Worm (Caenorhabditis elegans) whole organism, L2 larva: ENCODE measurements around the gene mdt-4.
"Not testable (repeated sequence)": the region's sequence is repeated elsewhere in the genome, so short reads cannot be mapped to it uniquely, and the experiment has no call there.

ENCODE experiments used
- C34F6.9 ChIP-seq: fragments of 150-350 bp; optimal IDR thresholded peaks from 2 replicates; lab custom pipeline; 2014; ENCODE audit warnings: missing biosample characterization, missing genetic modification characterization
- F13H6.1 ChIP-seq: sonication (generic microtip); optimal IDR thresholded peaks from 2 replicates; lab custom pipeline; 2016; ENCODE audit warnings: missing genetic modification characterization, missing compliant biosample characterization
- R02D3.7 ChIP-seq: fragments of 150-350 bp; optimal IDR thresholded peaks from 2 replicates; lab custom pipeline; 2014; ENCODE audit warnings: missing biosample characterization, missing genetic modification characterization
- ZK546.5 ChIP-seq: sonication (generic microtip); optimal IDR thresholded peaks from 2 replicates; lab custom pipeline; 2017; ENCODE audit warnings: missing biosample characterization, missing genetic modification characterization
- alr-1 ChIP-seq: fragments of 150-350 bp; optimal IDR thresholded peaks from 2 replicates; lab custom pipeline; 2014; ENCODE audit warnings: missing biosample characterization, missing genetic modification characterization
- aly-2 ChIP-seq: fragments of 150-350 bp; optimal IDR thresholded peaks from 2 replicates; lab custom pipeline; 2014; ENCODE audit warnings: missing biosample characterization, missing genetic modification characterization
- ama-1 ChIP-seq: fragments of 150-350 bp; optimal IDR thresholded peaks from 2 replicates; lab custom pipeline; 2018; ENCODE audit warnings: inconsistent platforms
- blmp-1 ChIP-seq: sonication (generic microtip); optimal IDR thresholded peaks from 2 replicates; lab custom pipeline; 2017; ENCODE audit warnings: missing genetic modification characterization, mild to moderate bottlenecking, missing compliant biosample characterization, antibody characterized with exemption, moderate library complexity; ENCODE audit not compliant: insufficient read depth
- crh-2 ChIP-seq: sonication (generic microtip); optimal IDR thresholded peaks from 2 replicates; lab custom pipeline; 2017; ENCODE audit warnings: missing biosample characterization, missing genetic modification characterization
- dmd-4 ChIP-seq: sonication (generic microtip); optimal IDR thresholded peaks from 2 replicates; lab custom pipeline; 2017; ENCODE audit warnings: missing biosample characterization, missing genetic modification characterization
- egl-27 ChIP-seq: sonication (generic microtip); optimal IDR thresholded peaks from 3 replicates; lab custom pipeline; 2017; ENCODE audit warnings: missing biosample characterization, missing genetic modification reagents, missing genetic modification characterization
- elt-1 ChIP-seq: fragments of 150-350 bp; optimal IDR thresholded peaks from 2 replicates; lab custom pipeline; 2014; ENCODE audit warnings: missing biosample characterization, missing genetic modification characterization
- elt-3 ChIP-seq: sonication (generic microtip); optimal IDR thresholded peaks from 2 replicates; lab custom pipeline; 2017; ENCODE audit warnings: missing biosample characterization, missing genetic modification characterization
- gmeb-1 ChIP-seq: fragments of 150-350 bp; optimal IDR thresholded peaks from 2 replicates; lab custom pipeline; 2014; ENCODE audit warnings: missing biosample characterization, missing genetic modification characterization
- lin-13 ChIP-seq: fragments of 150-350 bp; optimal IDR thresholded peaks from 2 replicates; lab custom pipeline; 2014; ENCODE audit warnings: missing biosample characterization, missing genetic modification reagents, missing genetic modification characterization
- lsy-2 ChIP-seq, 2 experiments: fragments of 150-350 bp in 1 of 2; sonication (generic microtip) in 1 of 2; optimal IDR thresholded peaks; 2 replicates each; lab custom pipeline; 2014 to 2017; ENCODE audit warnings: missing biosample characterization in 2 of 2, missing genetic modification characterization in 2 of 2
- mbf-1 ChIP-seq: sonication (generic microtip); optimal IDR thresholded peaks from 2 replicates; lab custom pipeline; 2017; ENCODE audit warnings: missing biosample characterization, missing genetic modification characterization
- mdl-1 ChIP-seq, 2 experiments: fragments of 150-350 bp in 1 of 2; sonication (generic microtip) in 1 of 2; optimal IDR thresholded peaks; 2 replicates each; lab custom pipeline; 2017; ENCODE audit warnings: missing biosample characterization in 2 of 2, missing genetic modification characterization in 2 of 2
- nhr-11 ChIP-seq: fragments of 150-350 bp; optimal IDR thresholded peaks from 2 replicates; lab custom pipeline; 2014; ENCODE audit warnings: missing biosample characterization, missing genetic modification characterization
- nhr-12 ChIP-seq: fragments of 150-350 bp; optimal IDR thresholded peaks from 2 replicates; lab custom pipeline; 2014; ENCODE audit warnings: missing biosample characterization, missing genetic modification characterization
- nhr-129 ChIP-seq: fragments of 150-350 bp; optimal IDR thresholded peaks from 2 replicates; lab custom pipeline; 2014; ENCODE audit warnings: missing biosample characterization, missing genetic modification characterization
- nhr-23 ChIP-seq: fragments of 150-350 bp; optimal IDR thresholded peaks from 2 replicates; lab custom pipeline; 2014; ENCODE audit warnings: missing biosample characterization, missing genetic modification reagents, missing genetic modification characterization
- nhr-237 ChIP-seq: fragments of 150-350 bp; optimal IDR thresholded peaks from 2 replicates; lab custom pipeline; 2014; ENCODE audit warnings: missing biosample characterization, missing genetic modification characterization
- nhr-25 ChIP-seq: fragments of 150-350 bp; sonication (generic microtip); optimal IDR thresholded peaks from 3 replicates; lab custom pipeline; 2014; ENCODE audit warnings: missing biosample characterization, missing genetic modification characterization
- nhr-6 ChIP-seq: fragments of 150-350 bp; optimal IDR thresholded peaks from 2 replicates; lab custom pipeline; 2014; ENCODE audit warnings: missing biosample characterization, missing genetic modification characterization
- peb-1 ChIP-seq: fragments of 150-350 bp; optimal IDR thresholded peaks from 2 replicates; lab custom pipeline; 2014; ENCODE audit warnings: missing biosample characterization, missing genetic modification characterization
- skn-1 ChIP-seq: sonication (generic microtip); optimal IDR thresholded peaks from 2 replicates; lab custom pipeline; 2017; ENCODE audit warnings: missing biosample characterization, missing genetic modification characterization
- sma-3 ChIP-seq: sonication (generic microtip); optimal IDR thresholded peaks from 2 replicates; lab custom pipeline; 2016; ENCODE audit warnings: missing genetic modification reagents, missing genetic modification characterization, missing compliant biosample characterization
- sma-9 ChIP-seq, 2 experiments: fragments of 150-350 bp in 1 of 2; sonication (generic microtip) in 1 of 2; optimal IDR thresholded peaks; 2 replicates each; lab custom pipeline; 2014 to 2016; ENCODE audit warnings: missing genetic modification characterization in 2 of 2, mild to moderate bottlenecking in 1 of 2, missing biosample characterization in 1 of 2, missing compliant biosample characterization in 1 of 2, missing genetic modification reagents in 1 of 2, moderate library complexity in 1 of 2
- unc-39 ChIP-seq: fragments of 150-350 bp; optimal IDR thresholded peaks from 2 replicates; lab custom pipeline; 2014; ENCODE audit warnings: missing biosample characterization, missing genetic modification characterization
- unc-55 ChIP-seq: fragments of 150-350 bp; sonication (generic microtip); optimal IDR thresholded peaks from 3 replicates; lab custom pipeline; 2014; ENCODE audit warnings: missing biosample characterization, missing genetic modification reagents, missing genetic modification characterization
- unc-62 ChIP-seq: fragments of 150-350 bp; optimal IDR thresholded peaks from 2 replicates; lab custom pipeline; 2014; ENCODE audit warnings: missing biosample characterization, missing genetic modification reagents, missing genetic modification characterization
- zag-1 ChIP-seq: fragments of 150-350 bp; optimal IDR thresholded peaks from 2 replicates; lab custom pipeline; 2014; ENCODE audit warnings: missing biosample characterization, missing genetic modification characterization
- ztf-11 ChIP-seq: sonication (generic microtip); optimal IDR thresholded peaks from 2 replicates; lab custom pipeline; 2017; ENCODE audit warnings: missing biosample characterization, missing genetic modification characterization
- ztf-4 ChIP-seq: fragments of 150-350 bp; optimal IDR thresholded peaks from 2 replicates; lab custom pipeline; 2014; ENCODE audit warnings: missing biosample characterization, missing genetic modification characterization

Gene mdt-4

ce11 chrII:4904277-4904676 lies 39.5 kb downstream of the mdt-4 start (continued):
- no peak for TF ChIP-seq peb-1 (tag; lab: Kevin White, UChicago)
- TF ChIP-seq nhr-23, result no peak
- peak; percentile 69 for TF ChIP-seq nhr-25 (tag; lab: Kevin White, UChicago)

DNA sequence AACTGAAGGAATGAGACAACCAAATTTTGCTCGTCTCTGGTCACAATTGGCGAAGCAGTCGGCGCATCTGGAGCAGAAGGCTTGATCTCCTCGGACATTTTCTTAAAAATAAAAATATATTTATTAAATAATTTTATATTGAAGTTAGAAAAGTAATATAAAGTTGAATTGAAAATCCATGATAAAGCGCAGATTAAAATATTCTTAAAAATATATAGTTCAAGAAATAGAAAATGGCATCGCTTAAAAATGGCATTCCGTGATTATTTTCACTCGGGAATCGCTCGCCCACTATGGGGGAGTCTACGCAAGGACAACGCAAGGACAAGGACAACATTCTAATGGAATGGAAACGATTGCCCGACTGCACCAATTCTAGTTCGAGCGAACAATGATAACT lies 40.1 kb downstream of the mdt-4 start, which contains the start of gene sgt-1:
sgt-1 (minus strand) TSS at position 101 of the 400 bp plus-strand sequence.
- TF ChIP-seq unc-39, nhr-6, dmd-4 (tag; lab: Kevin White, UChicago): not testable (repeated sequence)

- peak; percentile 15 for TF ChIP-seq gmeb-1 (tag; lab: Kevin White, UChicago)
- TF ChIP-seq nhr-129, result peak; percentile 2
- no peak for TF ChIP-seq mdl-1 (tag; optimal IDR thresholded peaks at IDR 0.05; lab: Kevin White, UChicago)
- peak in 1 of 2 experiments; percentile 74 for TF ChIP-seq lsy-2 (tag; optimal IDR thresholded peaks at IDR 0.05; lab: Kevin White, UChicago)
- TF ChIP-seq sma-3 (GFP tag; lab: Kevin White, UChicago), result no peak
- TF ChIP-seq nhr-25 (tag; lab: Kevin White, UChicago), result no peak
- peak; percentile 62 for TF ChIP-seq ama-1
- TF ChIP-seq skn-1, result no peak
- no peak for TF ChIP-seq zag-1 (tag; lab: Kevin White, UChicago)
- TF ChIP-seq nhr-12 (tag; lab: Kevin White, UChicago), result no peak
- TF ChIP-seq unc-55 (GFP tag; lab: Kevin White, UChicago), result peak; percentile 70
- no peak for TF ChIP-seq unc-62
- no peak for TF ChIP-seq aly-2 (tag; lab: Kevin White, UChicago)
- peak; percentile 16 for TF ChIP-seq lin-13 (GFP tag; lab: Kevin White, UChicago)
- TF ChIP-seq alr-1 (tag; lab: Kevin White, UChicago), result no peak
- TF ChIP-seq crh-2 (tag; lab: Kevin White, UChicago), result peak; percentile 72
- peak; percentile 82 for TF ChIP-seq ztf-4
- peak; percentile 67 for TF ChIP-seq C34F6.9 (tag; lab: Kevin White, UChicago)
- TF ChIP-seq nhr-237 (tag; lab: Kevin White, UChicago), result no peak
Observed at ce11 chrII:4902035-4902434, 41.7 kb downstream of the mdt-4 start, which contains the start of gene R05F9.9. TSS of gene R05F9.9 (minus strand) at chrII:4902100.

DNA sequence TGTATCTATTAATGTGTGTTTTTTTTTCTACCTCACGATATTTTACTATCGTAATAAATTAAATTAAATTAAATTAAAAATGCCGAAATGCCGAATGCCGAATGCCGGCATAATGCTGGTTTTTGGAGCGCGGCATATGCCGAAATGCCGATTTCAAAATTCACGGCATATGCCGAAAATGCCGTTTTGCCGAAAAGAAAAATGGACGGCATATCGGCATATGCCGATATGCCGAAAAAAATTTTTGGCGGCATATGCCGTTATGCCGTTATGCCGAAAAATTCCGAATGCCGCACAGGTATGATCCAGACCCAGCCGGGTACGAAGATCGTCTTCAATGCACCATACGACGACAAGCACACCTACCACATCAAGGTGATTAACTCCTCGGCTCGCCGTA lies 45.2 kb downstream of the mdt-4 start, which contains the start of gene msp-32:
msp-32 (plus strand) TSS at position 301 of the 400 bp plus-strand sequence.
- not testable (repeated sequence) for TF ChIP-seq blmp-1, nhr-11, peb-1 (tag; lab: Kevin White, UChicago)

- TF ChIP-seq mbf-1 (no peak), ZK546.5 (tag; lab: Kevin White, UChicago) (no peak), dmd-4 (tag; lab: Kevin White, UChicago) (no peak), sma-3 (GFP tag; lab: Kevin White, UChicago) (no peak), lsy-2 (tag; optimal IDR thresholded peaks at IDR 0.05; lab: Kevin White, UChicago) (no peak), F13H6.1 (tag; lab: Kevin White, UChicago) (no peak), ztf-11 (tag; lab: Kevin White, UChicago) (no peak), elt-3 (tag; lab: Kevin White, UChicago) (no peak), unc-55 (GFP tag; lab: Kevin White, UChicago) (no peak), nhr-237 (tag; lab: Kevin White, UChicago) (no peak), aly-2 (tag; lab: Kevin White, UChicago) (no peak), R02D3.7 (no peak), skn-1 (no peak), lin-13 (GFP tag; lab: Kevin White, UChicago) (no peak), egl-27 (tag; lab: Kevin White, UChicago) (no peak), sma-9 (GFP tag; optimal IDR thresholded peaks at IDR 0.05; lab: Kevin White, UChicago) (no peak), sma-9 (tag; optimal IDR thresholded peaks at IDR 0.05; lab: Kevin White, UChicago) (no peak), crh-2 (tag; lab: Kevin White, UChicago) (no peak), elt-1 (tag; lab: Kevin White, UChicago) (no peak), alr-1 (tag; lab: Kevin White, UChicago) (no peak)
Observed at ce11 chrII:4892594-4892993, 51.2 kb downstream of the mdt-4 start, which contains the start of gene msp-33. TSS of gene msp-33 (minus strand) at chrII:4892694.
